Worm (Caenorhabditis elegans): ENCODE results near the gene Y51A2B.2.

DNA sequence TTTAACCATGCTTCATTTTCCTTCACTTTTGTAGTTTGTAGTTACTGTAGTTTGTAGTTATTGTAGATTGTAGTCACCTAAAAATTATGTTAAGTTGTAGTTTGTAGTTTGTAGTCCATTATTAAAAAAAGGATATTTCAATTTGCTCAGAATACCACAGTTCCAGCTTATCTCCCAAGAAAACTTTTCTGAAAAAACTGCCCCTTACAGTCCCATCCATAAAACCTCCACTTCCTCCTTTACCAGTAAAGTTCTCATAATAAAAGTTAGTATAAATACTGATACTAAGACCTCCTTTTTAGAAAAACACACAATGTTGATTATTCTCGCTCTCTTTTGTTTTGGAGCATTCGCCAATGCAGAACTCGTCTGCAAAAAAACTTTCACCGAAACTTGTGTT, 23.6 kb upstream of the Y51A2B.2 start, which contains the start of gene C08E8.11:
- TF ChIP-seq ceh-58 (GFP tag; IDR thresholded peaks at IDR 0.05) (no peak), madf-10 (tag; optimal IDR thresholded peaks at IDR 0.05) (no peak), mxl-1 (tag; optimal IDR thresholded peaks at IDR 0.05) (no peak), hsf-1 (GFP tag; IDR thresholded peaks at IDR 0.05) (no peak), Y67H2A.10 (GFP tag; conservative IDR thresholded peaks at IDR 0.05) (no peak)

All from whole organism, young adult.